Worm (Caenorhabditis elegans) whole organism, early embryonic: ENCODE data around the gene twk-20.

Experiments used
- B0310.2 ChIP-seq: sonication (generic microtip); optimal IDR thresholded peaks from 2 replicates; lab custom pipeline; 2016; ENCODE audit warnings: mild to moderate bottlenecking, missing genetic modification characterization, missing compliant biosample characterization
- F13C5.2 ChIP-seq: sonication (generic microtip); optimal IDR thresholded peaks from 2 replicates; lab custom pipeline; 2017; ENCODE audit warnings: mild to moderate bottlenecking, missing genetic modification characterization, inconsistent platforms, missing compliant biosample characterization
- aly-1 ChIP-seq: sonication (generic microtip); optimal IDR thresholded peaks from 2 replicates; lab custom pipeline; 2016; ENCODE audit warnings: missing genetic modification characterization, missing compliant biosample characterization
- ama-1 ChIP-seq: fragments of 150-350 bp; optimal IDR thresholded peaks from 2 replicates; lab custom pipeline; 2014
- ceh-13 ChIP-seq: fragments of 200-800 bp; sonication (Bioruptor generic); optimal IDR thresholded peaks from 2 replicates; lab custom pipeline; 2018; ENCODE audit warnings: mild to moderate bottlenecking, missing genetic modification characterization, missing compliant biosample characterization
- ets-7 ChIP-seq: sonication (generic microtip); optimal IDR thresholded peaks from 2 replicates; lab custom pipeline; 2016; ENCODE audit warnings: missing genotype, missing genetic modification characterization, missing compliant biosample characterization
- flt-1 ChIP-seq: fragments of 200-800 bp; sonication (Bioruptor generic); IDR thresholded peaks from 2 replicates; pipeline ENCODE4 v1.3.6; 2022; ENCODE audit warnings: missing genetic modification characterization, missing compliant biosample characterization
- hmbx-1 ChIP-seq: sonication (generic microtip); optimal IDR thresholded peaks from 2 replicates; lab custom pipeline; 2016; ENCODE audit warnings: mild to moderate bottlenecking, missing genetic modification characterization, missing compliant biosample characterization
- hnd-1 ChIP-seq: sonication (generic microtip); optimal IDR thresholded peaks from 2 replicates; lab custom pipeline; 2016; ENCODE audit warnings: missing genetic modification characterization, missing compliant biosample characterization
- pes-1 ChIP-seq: fragments of 200-800 bp; sonication (Bioruptor generic); IDR thresholded peaks from 2 replicates; pipeline ENCODE4 v1.3.6; 2022; ENCODE audit warnings: missing genetic modification reagents, missing genetic modification characterization, missing compliant biosample characterization
- scrt-1 ChIP-seq: fragments of 200-800 bp; sonication (Bioruptor generic); IDR thresholded peaks from 2 replicates; pipeline ENCODE4 v1.3.6; 2022; ENCODE audit warnings: missing genetic modification characterization, missing compliant biosample characterization
- sea-1 ChIP-seq: fragments of 200-800 bp; sonication (Bioruptor generic); conservative IDR thresholded peaks from 2 replicates; pipeline ENCODE4 v1.3.6; 2022; ENCODE audit warnings: missing genetic modification characterization, missing compliant biosample characterization
- tbx-11 ChIP-seq: fragments of 200-800 bp; sonication (Bioruptor generic); IDR thresholded peaks from 2 replicates; pipeline ENCODE4 v1.3.6; 2022; ENCODE audit warnings: missing genetic modification characterization, missing compliant biosample characterization
- tbx-37 ChIP-seq: fragments of 200-800 bp; sonication (Bioruptor generic); conservative IDR thresholded peaks from 2 replicates; pipeline ENCODE4 v1.3.6; 2022; ENCODE audit warnings: missing genetic modification reagents, missing genetic modification characterization, missing compliant biosample characterization
- tra-4 ChIP-seq: sonication (generic microtip); optimal IDR thresholded peaks from 2 replicates; lab custom pipeline; 2017; ENCODE audit warnings: missing genetic modification characterization, missing compliant biosample characterization

twk-20 gene

ce11 chrX:13690333-13690732 is 50.7 kb downstream of the twk-20 start:
- TF ChIP-seq ama-1 (no peak), B0310.2 (tag; lab: Kevin White, UChicago) (no peak), pes-1 (no peak), F13C5.2 (tag; lab: Kevin White, UChicago) (no peak), hmbx-1 (tag; lab: Kevin White, UChicago) (no peak), aly-1 (tag; lab: Kevin White, UChicago) (no peak), tra-4 (tag; lab: Kevin White, UChicago) (no peak), ets-7 (tag; lab: Kevin White, UChicago) (no peak), flt-1 (GFP tag; lab: Robert Waterston, UW) (no peak), hnd-1 (tag; lab: Kevin White, UChicago) (no peak), sea-1 (GFP tag; lab: Robert Waterston, UW) (no peak), scrt-1 (no peak), tbx-11 (GFP tag; lab: Robert Waterston, UW) (no peak), tbx-37 (no peak), ceh-13 (GFP tag; lab: Kevin White, UChicago) (no peak)
